Fruit fly (Drosophila melanogaster) whole organism, prepupa: Measurements from ENCODE around the gene Mipp1.

Experiments
- Blimp-1 ChIP-seq: fragments of 200-800 bp; sonication (Bioruptor generic); optimal IDR thresholded peaks from 3 replicates; lab custom pipeline; 2017; ENCODE audit warnings: missing biosample characterization, missing genetic modification characterization, mild to moderate bottlenecking, moderate library complexity, missing genetic modification reagents
- CG11762 ChIP-seq: fragments of 200-800 bp; sonication (Bioruptor generic); optimal IDR thresholded peaks from 3 replicates; lab custom pipeline; 2016; ENCODE audit warnings: missing biosample characterization, missing genetic modification characterization; ENCODE audit not compliant: insufficient read depth
- CG16779 ChIP-seq: fragments of 200-800 bp; sonication (Bioruptor generic); optimal IDR thresholded peaks from 3 replicates; lab custom pipeline; 2017; ENCODE audit warnings: missing biosample characterization, mild to moderate bottlenecking, missing genetic modification characterization
- CG31627 ChIP-seq: fragments of 200-800 bp; sonication (Bioruptor generic); optimal IDR thresholded peaks from 3 replicates; lab custom pipeline; 2016; ENCODE audit warnings: missing biosample characterization, missing genetic modification characterization
- CG4318 ChIP-seq: fragments of 200-800 bp; sonication (Bioruptor generic); optimal IDR thresholded peaks from 3 replicates; lab custom pipeline; 2017; ENCODE audit warnings: missing biosample characterization, mild to moderate bottlenecking, missing genetic modification characterization
- CG9139 ChIP-seq: fragments of 200-800 bp; sonication (Bioruptor generic); optimal IDR thresholded peaks from 3 replicates; lab custom pipeline; 2017; ENCODE audit warnings: missing biosample characterization, mild to moderate bottlenecking, missing genetic modification characterization
- Hr4 ChIP-seq: fragments of 200-800 bp; sonication (Bioruptor generic); optimal IDR thresholded peaks from 3 replicates; lab custom pipeline; 2016; ENCODE audit warnings: missing biosample characterization, missing genetic modification characterization
- Lpt ChIP-seq: fragments of 200-800 bp; sonication (Bioruptor generic); optimal IDR thresholded peaks from 3 replicates; lab custom pipeline; 2016; ENCODE audit warnings: missing biosample characterization, missing genetic modification characterization
- Smox ChIP-seq: fragments of 200-800 bp; sonication (Bioruptor generic); optimal IDR thresholded peaks from 3 replicates; lab custom pipeline; 2016; ENCODE audit warnings: missing biosample characterization, missing genetic modification characterization
- Sox102F ChIP-seq: fragments of 200-800 bp; sonication (Bioruptor generic); optimal IDR thresholded peaks from 2 replicates; lab custom pipeline; 2016; ENCODE audit warnings: missing biosample characterization, mild to moderate bottlenecking, missing genetic modification characterization
- acj6 ChIP-seq: fragments of 200-800 bp; sonication (Bioruptor generic); optimal IDR thresholded peaks from 3 replicates; lab custom pipeline; 2016; ENCODE audit warnings: missing biosample characterization, missing genetic modification characterization
- cyc ChIP-seq: fragments of 200-800 bp; sonication (Bioruptor generic); optimal IDR thresholded peaks from 3 replicates; lab custom pipeline; 2016; ENCODE audit warnings: missing biosample characterization, missing genetic modification characterization
- fd85E ChIP-seq: fragments of 200-800 bp; sonication (Bioruptor generic); optimal IDR thresholded peaks from 3 replicates; lab custom pipeline; 2016; ENCODE audit warnings: missing biosample characterization, missing genetic modification characterization
- svp ChIP-seq: fragments of 200-800 bp; sonication (Bioruptor generic); peaks from one replicate; lab custom pipeline; 2016; ENCODE audit warnings: missing biosample characterization, missing genetic modification characterization

- TF ChIP-seq Hr4 (GFP tag; lab: Kevin White, UChicago) (no peak), svp (GFP tag; lab: Kevin White, UChicago) (no peak), CG16779 (tag; lab: Kevin White, UChicago) (no peak), Lpt (GFP tag; lab: Kevin White, UChicago) (no peak), acj6 (GFP tag; lab: Kevin White, UChicago) (no peak), CG9139 (no peak), CG4318 (GFP tag; lab: Kevin White, UChicago) (no peak), Sox102F (GFP tag; lab: Kevin White, UChicago) (no peak), cyc (GFP tag; lab: Kevin White, UChicago) (no peak), CG31627 (GFP tag; lab: Kevin White, UChicago) (no peak), fd85E (GFP tag; lab: Kevin White, UChicago) (no peak), Smox (GFP tag; lab: Kevin White, UChicago) (no peak), CG11762 (GFP tag; lab: Kevin White, UChicago) (no peak), Blimp-1 (no peak)
Measured at dm6 chr3L:16544220-16544619, 28.9 kb downstream of the Mipp1 start.
